Fruit fly (Drosophila melanogaster) whole organism, embryonic: ENCODE results near the gene CG13481.

Source experiments
- Adf1 ChIP-seq: fragments of 200-800 bp; sonication (Bioruptor generic); IDR thresholded peaks from 2 replicates; pipeline ENCODE4 v1.3.6; 2022; ENCODE audit warnings: missing biosample characterization, missing genetic modification characterization
- Asciz ChIP-seq: fragments of 200-800 bp; sonication (Bioruptor generic); optimal IDR thresholded peaks from 2 replicates; lab custom pipeline; 2017; ENCODE audit warnings: missing biosample characterization, mild to moderate bottlenecking, missing genetic modification characterization, missing genetic modification reagents
- Atf6 ChIP-seq: fragments of 200-800 bp; sonication (Bioruptor generic); IDR thresholded peaks from 2 replicates; pipeline ENCODE4 v1.3.6; 2022; ENCODE audit warnings: missing biosample characterization, missing genetic modification characterization
- Bdp1 ChIP-seq: fragments of 200-800 bp; sonication (Bioruptor generic); optimal IDR thresholded peaks from 3 replicates; lab custom pipeline; 2016; ENCODE audit warnings: missing biosample characterization, missing genetic modification characterization
- C15 ChIP-seq: fragments of 200-800 bp; sonication (Bioruptor generic); IDR thresholded peaks from 3 replicates; pipeline ENCODE4 v1.3.6; 2022; ENCODE audit warnings: missing biosample characterization, missing genetic modification characterization
- CG10321 ChIP-seq: fragments of 200-800 bp; sonication (Bioruptor generic); IDR thresholded peaks from 2 replicates; pipeline ENCODE4 v1.3.6; 2022; ENCODE audit warnings: missing biosample characterization, missing genetic modification characterization
- CG11398 ChIP-seq: fragments of 200-800 bp; sonication (Bioruptor generic); optimal IDR thresholded peaks from 2 replicates; lab custom pipeline; 2016; ENCODE audit warnings: missing biosample characterization, missing genetic modification characterization
- CG11560 ChIP-seq: fragments of 200-800 bp; sonication (Bioruptor generic); IDR thresholded peaks from 3 replicates; pipeline ENCODE4 v1.3.6; 2022; ENCODE audit warnings: missing biosample characterization, missing genetic modification characterization
- CG11696 ChIP-seq: fragments of 200-800 bp; sonication (Bioruptor generic); IDR thresholded peaks from 2 replicates; pipeline ENCODE4 v1.3.6; 2022; ENCODE audit warnings: missing biosample characterization, missing genetic modification characterization
- CG14014 ChIP-seq: fragments of 200-800 bp; sonication (Bioruptor generic); IDR thresholded peaks from 2 replicates; pipeline ENCODE4 v1.3.6; 2022; ENCODE audit warnings: missing biosample characterization, missing genetic modification characterization
- CG14710 ChIP-seq: fragments of 200-800 bp; sonication (Bioruptor generic); optimal IDR thresholded peaks from 3 replicates; lab custom pipeline; 2019; ENCODE audit warnings: missing biosample characterization, mild to moderate bottlenecking, missing genetic modification characterization, moderate library complexity
- CG15601 ChIP-seq: fragments of 200-800 bp; sonication (Bioruptor generic); optimal IDR thresholded peaks from 3 replicates; lab custom pipeline; 2019; ENCODE audit warnings: missing biosample characterization, mild to moderate bottlenecking, missing genetic modification characterization, moderate library complexity
- CG31224 ChIP-seq: fragments of 200-800 bp; sonication (Bioruptor generic); IDR thresholded peaks from 2 replicates; pipeline ENCODE4 v1.3.6; 2022; ENCODE audit warnings: missing biosample characterization, missing genetic modification characterization
- CG31441 ChIP-seq: fragments of 200-800 bp; sonication (Bioruptor generic); IDR thresholded peaks from 2 replicates; pipeline ENCODE4 v1.3.6; 2022; ENCODE audit warnings: missing biosample characterization, missing genetic modification characterization
- CG4424 ChIP-seq: fragments of 200-800 bp; sonication (Bioruptor generic); optimal IDR thresholded peaks from 3 replicates; lab custom pipeline; 2016; ENCODE audit warnings: missing biosample characterization, missing genetic modification characterization
- CG4854 ChIP-seq: fragments of 200-800 bp; sonication (Bioruptor generic); optimal IDR thresholded peaks from 2 replicates; lab custom pipeline; 2016; ENCODE audit warnings: missing biosample characterization, missing genetic modification characterization, inconsistent platforms
- CG6654 ChIP-seq: fragments of 200-800 bp; sonication (Bioruptor generic); optimal IDR thresholded peaks from 2 replicates; lab custom pipeline; 2017; ENCODE audit warnings: missing biosample characterization, mild to moderate bottlenecking, missing genetic modification characterization
- CG6813 ChIP-seq: fragments of 200-800 bp; sonication (Bioruptor generic); optimal IDR thresholded peaks from 2 replicates; lab custom pipeline; 2017; ENCODE audit warnings: missing biosample characterization, missing genetic modification characterization, mild to moderate bottlenecking, moderate library complexity, missing genetic modification reagents
- CG9817 ChIP-seq: fragments of 200-800 bp; sonication (Bioruptor generic); optimal IDR thresholded peaks from 2 replicates; lab custom pipeline; 2018; ENCODE audit warnings: missing biosample characterization, mild to moderate bottlenecking, missing genetic modification characterization, moderate library complexity
- CkIIα-i1 ChIP-seq: fragments of 200-800 bp; sonication (Bioruptor generic); IDR thresholded peaks from 2 replicates; pipeline ENCODE4 v1.3.6; 2022; ENCODE audit warnings: missing biosample characterization, missing genetic modification characterization
- Dad ChIP-seq: fragments of 200-800 bp; sonication (Bioruptor generic); optimal IDR thresholded peaks from 3 replicates; lab custom pipeline; 2016; ENCODE audit warnings: missing biosample characterization, missing genetic modification characterization
- Dbx ChIP-seq: fragments of 200-800 bp; sonication (Bioruptor generic); IDR thresholded peaks from 3 replicates; pipeline ENCODE4 v1.3.6; 2022; ENCODE audit warnings: missing biosample characterization, missing genetic modification characterization
- E2f1 ChIP-seq: fragments of 200-800 bp; sonication (Bioruptor generic); IDR thresholded peaks from 2 replicates; pipeline ENCODE4 v1.3.6; 2022; ENCODE audit warnings: missing biosample characterization, missing genetic modification characterization
- Fer1 ChIP-seq: fragments of 200-800 bp; sonication (Bioruptor generic); optimal IDR thresholded peaks from 2 replicates; lab custom pipeline; 2017; ENCODE audit warnings: missing biosample characterization, mild to moderate bottlenecking, missing genetic modification characterization
- HLHmδ ChIP-seq: fragments of 200-800 bp; sonication (Bioruptor generic); optimal IDR thresholded peaks from 2 replicates; lab custom pipeline; 2018; ENCODE audit warnings: missing biosample characterization, mild to moderate bottlenecking, missing genetic modification characterization, moderate library complexity
- Hr3 ChIP-seq: fragments of 200-800 bp; sonication (Bioruptor generic); optimal IDR thresholded peaks from 3 replicates; lab custom pipeline; 2016; ENCODE audit warnings: missing biosample characterization, missing genetic modification characterization
- Hr39 ChIP-seq: fragments of >200 bp; optimal IDR thresholded peaks from 2 replicates; lab custom pipeline; 2017
- Hsf ChIP-seq: fragments of 200-800 bp; sonication (Bioruptor generic); optimal IDR thresholded peaks from 3 replicates; lab custom pipeline; 2016; ENCODE audit warnings: missing biosample characterization, missing genetic modification characterization
- Lhr ChIP-seq: fragments of 200-800 bp; sonication (Bioruptor generic); optimal IDR thresholded peaks from 3 replicates; lab custom pipeline; 2017; ENCODE audit warnings: mild to moderate bottlenecking, missing biosample characterization, missing genetic modification reagents, missing genetic modification characterization
- Myb ChIP-seq: fragments of 200-800 bp; sonication (Bioruptor generic); optimal IDR thresholded peaks from 2 replicates; lab custom pipeline; 2016; ENCODE audit warnings: missing biosample characterization, missing genetic modification characterization
- NFAT ChIP-seq: fragments of 200-800 bp; sonication (Bioruptor generic); IDR thresholded peaks from 2 replicates; pipeline ENCODE4 v1.3.6; 2022; ENCODE audit warnings: missing biosample characterization, missing genetic modification characterization
- Oli ChIP-seq: fragments of 200-800 bp; sonication (Bioruptor generic); optimal IDR thresholded peaks from 2 replicates; lab custom pipeline; 2018; ENCODE audit warnings: missing biosample characterization, mild to moderate bottlenecking, missing genetic modification characterization, moderate library complexity
- Pdp1 ChIP-seq, 2 experiments: fragments of 200-800 bp; sonication (Bioruptor generic); optimal IDR thresholded peaks; 3 replicates each; lab custom pipeline; 2016; ENCODE audit warnings: missing biosample characterization in 2 of 2, missing genetic modification characterization in 2 of 2, mild to moderate bottlenecking in 1 of 2, moderate library complexity in 1 of 2
- Six4 ChIP-seq: fragments of 200-800 bp; sonication (Bioruptor generic); optimal IDR thresholded peaks from 2 replicates; lab custom pipeline; 2016; ENCODE audit warnings: missing biosample characterization, missing genetic modification characterization
- Taf1 ChIP-seq: fragments of 200-800 bp; sonication (Bioruptor generic); IDR thresholded peaks from 2 replicates; pipeline ENCODE4 v1.3.6; 2022; ENCODE audit warnings: missing biosample characterization, missing genetic modification characterization
- ac ChIP-seq: fragments of 200-800 bp; sonication (Bioruptor generic); optimal IDR thresholded peaks from 3 replicates; lab custom pipeline; 2017; ENCODE audit warnings: missing biosample characterization, mild to moderate bottlenecking, missing genetic modification characterization
- ase ChIP-seq: fragments of 200-800 bp; sonication (Bioruptor generic); IDR thresholded peaks from 3 replicates; pipeline ENCODE4 v1.3.6; 2022; ENCODE audit warnings: missing biosample characterization, missing genetic modification characterization
- chinmo ChIP-seq: fragments of 200-800 bp; sonication (Bioruptor generic); IDR thresholded peaks from 4 replicates; pipeline ENCODE4 v1.3.6; 2022; ENCODE audit warnings: missing biosample characterization, missing genetic modification characterization; ENCODE audit not compliant: partially characterized antibody
- chm ChIP-seq: fragments of 200-800 bp; sonication (Bioruptor generic); IDR thresholded peaks from 2 replicates; pipeline ENCODE4 v1.3.6; 2022; ENCODE audit warnings: missing biosample characterization, missing genetic modification characterization
- dan ChIP-seq: fragments of 200-800 bp; sonication (Bioruptor generic); IDR thresholded peaks from 2 replicates; pipeline ENCODE4 v1.3.6; 2022; ENCODE audit warnings: missing biosample characterization, missing genetic modification characterization
- dysf ChIP-seq: fragments of 200-800 bp; sonication (Bioruptor generic); IDR thresholded peaks from 3 replicates; pipeline ENCODE4 v1.3.6; 2022; ENCODE audit warnings: missing biosample characterization, missing genetic modification characterization
- fu2 ChIP-seq: fragments of 200-800 bp; sonication (Bioruptor generic); optimal IDR thresholded peaks from 2 replicates; lab custom pipeline; 2016; ENCODE audit warnings: missing biosample characterization, missing genetic modification characterization
- hbn ChIP-seq: fragments of 200-800 bp; sonication (Bioruptor generic); IDR thresholded peaks from 2 replicates; pipeline ENCODE4 v1.3.6; 2022; ENCODE audit warnings: missing biosample characterization, missing genetic modification characterization; ENCODE audit not compliant: partially characterized antibody
- ken ChIP-seq: fragments of 200-800 bp; sonication (Bioruptor generic); IDR thresholded peaks from 3 replicates; pipeline ENCODE4 v1.3.6; 2022; ENCODE audit warnings: missing biosample characterization, missing genetic modification characterization
- lbe ChIP-seq: fragments of 200-800 bp; sonication (Bioruptor generic); optimal IDR thresholded peaks from 2 replicates; lab custom pipeline; 2016; ENCODE audit warnings: missing biosample characterization, mild to moderate bottlenecking, missing genetic modification characterization
- phol ChIP-seq: fragments of 200-800 bp; sonication (Bioruptor generic); optimal IDR thresholded peaks from 3 replicates; lab custom pipeline; 2018; ENCODE audit warnings: missing biosample characterization, mild to moderate bottlenecking, missing genetic modification characterization, moderate library complexity
- ranshi ChIP-seq: fragments of 200-800 bp; sonication (Bioruptor generic); IDR thresholded peaks from 2 replicates; pipeline ENCODE4 v1.3.6; 2022; ENCODE audit warnings: missing biosample characterization, missing genetic modification characterization
- sens-2 ChIP-seq: fragments of 200-800 bp; sonication (Bioruptor generic); IDR thresholded peaks from 2 replicates; pipeline ENCODE4 v1.3.6; 2022; ENCODE audit warnings: missing biosample characterization, missing genetic modification characterization
- slbo ChIP-seq: fragments of 200-800 bp; sonication (Bioruptor generic); IDR thresholded peaks from 2 replicates; pipeline ENCODE4 v1.3.6; 2022; ENCODE audit warnings: missing biosample characterization, missing genetic modification characterization
- stwl ChIP-seq: fragments of 200-800 bp; sonication (Bioruptor generic); optimal IDR thresholded peaks from 3 replicates; lab custom pipeline; 2018; ENCODE audit warnings: missing biosample characterization, mild to moderate bottlenecking, missing genetic modification characterization, moderate library complexity
- tgo ChIP-seq: fragments of 200-800 bp; sonication (Bioruptor generic); IDR thresholded peaks from 3 replicates; pipeline ENCODE4 v1.3.6; 2022; ENCODE audit warnings: missing biosample characterization, missing genetic modification characterization
- unc-4 ChIP-seq: fragments of 200-800 bp; sonication (Bioruptor generic); IDR thresholded peaks from 2 replicates; pipeline ENCODE4 v1.3.6; 2022; ENCODE audit warnings: missing biosample characterization, missing genetic modification characterization; ENCODE audit not compliant: partially characterized antibody
- vfl ChIP-seq: fragments of 200-800 bp; sonication (Bioruptor generic); optimal IDR thresholded peaks from 2 replicates; lab custom pipeline; 2016; ENCODE audit warnings: missing biosample characterization, missing genetic modification characterization

Gene CG13481

dm6 chr3L:14364701-14365100 is 4.8 kb downstream of the CG13481 start (continued):
- TF ChIP-seq Asciz (GFP tag; lab: Kevin White, UChicago) (no peak), CG6654 (GFP tag; lab: Kevin White, UChicago) (no peak), CG4424 (peak; percentile 20), HLHmδ (GFP tag; lab: Kevin White, UChicago) (no peak), lbe (GFP tag; lab: Kevin White, UChicago) (peak; percentile 90), CG14014 (GFP tag; lab: Robert Waterston, UW) (no peak), hbn (no peak), chinmo (GFP tag; lab: Robert Waterston, UW) (0 out of 4 replicates have a peak, but pooled peaks have one; percentile 8), CG4854 (GFP tag; lab: Kevin White, UChicago) (no peak), CG11398 (GFP tag; lab: Kevin White, UChicago) (no peak), CG11696 (GFP tag; lab: Robert Waterston, UW) (no peak), Dbx (no peak), Hsf (GFP tag; lab: Kevin White, UChicago) (peak; percentile 61), CkIIα-i1 (no peak), Oli (tag; lab: Kevin White, UChicago) (peak; percentile 45), unc-4 (no peak), CG9817 (tag; lab: Kevin White, UChicago) (no peak), dysf (GFP tag; lab: Robert Waterston, UW) (no peak), sens-2 (peak; percentile 56), ase (no peak), CG6813 (GFP tag; lab: Kevin White, UChicago) (no peak), CG11560 (tag; lab: Robert Waterston, UW) (no peak), Dad (GFP tag; lab: Kevin White, UChicago) (peak; percentile 19), Fer1 (GFP tag; lab: Kevin White, UChicago) (no peak), CG14710 (tag; lab: Kevin White, UChicago) (peak; percentile 47), Bdp1 (GFP tag; lab: Kevin White, UChicago) (no peak), Lhr (GFP tag; lab: Kevin White, UChicago) (no peak), Pdp1 (GFP tag; optimal IDR thresholded peaks at IDR 0.05; lab: Kevin White, UChicago) (peak; percentile 37 to 43), E2f1 (GFP tag; lab: Robert Waterston, UW) (peak; percentile 27; the same call in 1 of the 2 replicates), Myb (GFP tag; lab: Kevin White, UChicago) (no peak), NFAT (GFP tag; lab: Robert Waterston, UW) (no peak), CG10321 (no peak), fu2 (GFP tag; lab: Kevin White, UChicago) (peak; percentile 9), Adf1 (GFP tag; lab: Robert Waterston, UW) (no peak), Six4 (GFP tag; lab: Kevin White, UChicago) (no peak), dan (no peak), C15 (GFP tag; lab: Robert Waterston, UW) (no peak), vfl (GFP tag; lab: Kevin White, UChicago) (no peak), CG31224 (GFP tag; lab: Robert Waterston, UW) (no peak; the same call in 1 of the 2 replicates), slbo (GFP tag; lab: Robert Waterston, UW) (no peak), tgo (GFP tag; lab: Robert Waterston, UW) (no peak), Hr39 (lab: Kevin White, UChicago) (no peak), phol (tag; lab: Kevin White, UChicago) (peak; percentile 34), Hr3 (GFP tag; lab: Kevin White, UChicago) (peak; percentile 21), CG15601 (tag; lab: Kevin White, UChicago) (peak; percentile 49), CG31441 (peak; percentile 42; the same call in 1 of the 2 replicates), stwl (peak; percentile 18), chm (peak; percentile 76; the same call in 1 of the 2 replicates), Atf6 (GFP tag; lab: Robert Waterston, UW) (no peak), Taf1 (no peak), ac (GFP tag; lab: Kevin White, UChicago) (no peak), ranshi (GFP tag; lab: Robert Waterston, UW) (peak; percentile 17; the same call in 1 of the 2 replicates), ken (GFP tag; lab: Robert Waterston, UW) (no peak)
